Worm (Caenorhabditis elegans): ENCODE data around the gene F14H3.6.

DNA sequence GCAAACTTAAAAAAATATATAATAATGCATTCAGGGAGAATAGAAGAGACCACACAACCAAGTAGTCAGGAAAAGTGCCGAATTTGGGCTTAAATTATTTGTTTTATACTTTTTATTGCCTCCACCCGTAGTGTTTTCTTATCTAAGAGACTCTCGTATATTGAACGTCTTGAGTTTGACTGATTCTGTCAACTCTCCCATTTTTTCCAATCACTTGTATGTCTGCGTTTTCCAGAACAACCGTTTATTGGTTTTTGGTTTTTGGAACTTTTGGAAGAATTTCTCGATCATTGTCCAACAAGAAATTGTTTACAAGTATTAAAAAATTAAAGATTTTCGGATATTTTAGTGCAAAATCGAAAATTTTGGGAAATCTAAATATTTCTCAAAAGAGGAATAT, 15.0 kb downstream of the F14H3.6 start:
- no peak for TF ChIP-seq dmd-4 (tag; optimal IDR thresholded peaks at IDR 0.05; ENCODE audit: borderline replicate concordance)
- TF ChIP-seq ama-1 (optimal IDR thresholded peaks at IDR 0.05): no peak
- TF ChIP-seq ref-2 (tag; optimal IDR thresholded peaks at IDR 0.05): no peak
- TF ChIP-seq fkh-10 (GFP tag; optimal IDR thresholded peaks at IDR 0.05): no peak
- TF ChIP-seq tbx-7 (tag; optimal IDR thresholded peaks at IDR 0.05): no peak
- no peak for TF ChIP-seq unc-86 (tag; optimal IDR thresholded peaks at IDR 0.05)
- no peak for TF ChIP-seq nhr-11 (tag; optimal IDR thresholded peaks at IDR 0.05)
- no peak for TF ChIP-seq nhr-232 (tag; optimal IDR thresholded peaks at IDR 0.05)
- TF ChIP-seq pqm-1 (tag; optimal IDR thresholded peaks at IDR 0.05): no peak
- no peak for TF ChIP-seq elt-2 (tag; optimal IDR thresholded peaks at IDR 0.05)
- TF ChIP-seq F13H6.1 (tag; optimal IDR thresholded peaks at IDR 0.05): no peak
- TF ChIP-seq hlh-8 (tag; optimal IDR thresholded peaks at IDR 0.05): no peak
- TF ChIP-seq pha-4 (tag; optimal IDR thresholded peaks at IDR 0.05): no peak

Data from whole organism, late embryonic.